Worm (Caenorhabditis elegans) whole organism, late embryonic: ENCODE data around the gene F59A6.10.

Experiments used
- C38D4.7 ChIP-seq: fragments of 200-800 bp; sonication (Bioruptor generic); optimal IDR thresholded peaks from 2 replicates; lab custom pipeline; 2018; ENCODE audit warnings: mild to moderate bottlenecking, missing genetic modification characterization, moderate library complexity, missing compliant biosample characterization
- F13H6.1 ChIP-seq: sonication (generic microtip); optimal IDR thresholded peaks from 2 replicates; lab custom pipeline; 2016; ENCODE audit warnings: missing genetic modification characterization, missing compliant biosample characterization
- K09A11.1 ChIP-seq: sonication (generic microtip); optimal IDR thresholded peaks from 2 replicates; lab custom pipeline; 2017; ENCODE audit warnings: antibody characterized with exemption, mild to moderate bottlenecking, missing genetic modification characterization, missing compliant biosample characterization; ENCODE audit not compliant: insufficient read depth
- T23F11.4 ChIP-seq: fragments of 200-800 bp; sonication (Bioruptor generic); optimal IDR thresholded peaks from 2 replicates; lab custom pipeline; 2018; ENCODE audit warnings: mild to moderate bottlenecking, missing genetic modification characterization, missing compliant biosample characterization
- Y22D7AL.16 ChIP-seq: sonication (generic microtip); optimal IDR thresholded peaks from 2 replicates; lab custom pipeline; 2016; ENCODE audit warnings: missing genetic modification characterization, missing compliant biosample characterization
- ama-1 ChIP-seq: fragments of 150-350 bp; optimal IDR thresholded peaks from 2 replicates; lab custom pipeline; 2014
- ceh-14 ChIP-seq: sonication (generic microtip); optimal IDR thresholded peaks from 2 replicates; lab custom pipeline; 2016; ENCODE audit warnings: missing genotype, missing genetic modification characterization, missing compliant biosample characterization
- ceh-2 ChIP-seq: sonication (generic microtip); optimal IDR thresholded peaks from 2 replicates; lab custom pipeline; 2016; ENCODE audit warnings: missing genotype, missing genetic modification characterization, missing compliant biosample characterization
- ceh-22 ChIP-seq: sonication (generic microtip); optimal IDR thresholded peaks from 2 replicates; lab custom pipeline; 2017; ENCODE audit warnings: missing biosample characterization, missing genetic modification characterization
- ceh-24 ChIP-seq: sonication (generic microtip); optimal IDR thresholded peaks from 2 replicates; lab custom pipeline; 2016; ENCODE audit warnings: mild to moderate bottlenecking, missing genetic modification characterization, missing compliant biosample characterization
- ceh-30 ChIP-seq: fragments of 150-350 bp; optimal IDR thresholded peaks from 2 replicates; lab custom pipeline; 2014; ENCODE audit warnings: missing biosample characterization, missing genetic modification characterization
- ceh-31 ChIP-seq: sonication (generic microtip); optimal IDR thresholded peaks from 2 replicates; lab custom pipeline; 2016; ENCODE audit warnings: missing genetic modification characterization, missing compliant biosample characterization
- ceh-34 ChIP-seq: sonication (generic microtip); optimal IDR thresholded peaks from 2 replicates; lab custom pipeline; 2016; ENCODE audit warnings: mild to moderate bottlenecking, missing genetic modification characterization, missing compliant biosample characterization
- ceh-6 ChIP-seq: fragments of 200-800 bp; sonication (Bioruptor generic); optimal IDR thresholded peaks from 2 replicates; lab custom pipeline; 2018; ENCODE audit warnings: mild to moderate bottlenecking, missing genetic modification characterization, missing compliant biosample characterization
- ceh-9 ChIP-seq: sonication (generic microtip); optimal IDR thresholded peaks from 2 replicates; lab custom pipeline; 2016; ENCODE audit warnings: mild to moderate bottlenecking, missing genetic modification characterization, inconsistent platforms, missing compliant biosample characterization
- dve-1 ChIP-seq: sonication (generic microtip); optimal IDR thresholded peaks from 2 replicates; lab custom pipeline; 2017; ENCODE audit warnings: antibody characterized with exemption, mild to moderate bottlenecking, missing genetic modification characterization, missing compliant biosample characterization
- elt-2 ChIP-seq: sonication (generic microtip); optimal IDR thresholded peaks from 2 replicates; lab custom pipeline; 2016; ENCODE audit warnings: missing genetic modification reagents, missing genetic modification characterization, missing compliant biosample characterization
- elt-4 ChIP-seq: sonication (generic microtip); optimal IDR thresholded peaks from 2 replicates; lab custom pipeline; 2016; ENCODE audit warnings: missing genetic modification characterization, missing compliant biosample characterization
- fkh-6 ChIP-seq: sonication (generic microtip); optimal IDR thresholded peaks from 2 replicates; lab custom pipeline; 2016; ENCODE audit warnings: missing genetic modification characterization, missing compliant biosample characterization
- gmeb-2 ChIP-seq: sonication (generic microtip); optimal IDR thresholded peaks from 2 replicates; lab custom pipeline; 2016; ENCODE audit warnings: missing genetic modification characterization, inconsistent platforms, missing compliant biosample characterization
- hlh-30 ChIP-seq: sonication (generic microtip); optimal IDR thresholded peaks from 2 replicates; lab custom pipeline; 2017; ENCODE audit warnings: antibody characterized with exemption, missing genetic modification characterization, missing compliant biosample characterization; ENCODE audit not compliant: insufficient read depth
- hlh-8 ChIP-seq: sonication (generic microtip); optimal IDR thresholded peaks from 2 replicates; lab custom pipeline; 2016; ENCODE audit warnings: missing genotype, missing genetic modification characterization, missing compliant biosample characterization
- madf-2 ChIP-seq: sonication (generic microtip); optimal IDR thresholded peaks from 2 replicates; lab custom pipeline; 2017; ENCODE audit warnings: missing genetic modification characterization, missing compliant biosample characterization
- odd-2 ChIP-seq: sonication (generic microtip); optimal IDR thresholded peaks from 2 replicates; lab custom pipeline; 2017; ENCODE audit warnings: antibody characterized with exemption, mild to moderate bottlenecking, missing genetic modification characterization, missing compliant biosample characterization
- pag-3 ChIP-seq: sonication (generic microtip); optimal IDR thresholded peaks from 2 replicates; lab custom pipeline; 2016; ENCODE audit warnings: missing compliant biosample characterization, missing genetic modification characterization, borderline replicate concordance
- pat-9 ChIP-seq: fragments of 200-800 bp; sonication (Bioruptor generic); optimal IDR thresholded peaks from 2 replicates; lab custom pipeline; 2018; ENCODE audit warnings: mild to moderate bottlenecking, missing genetic modification characterization, moderate library complexity, missing compliant biosample characterization
- pha-4 ChIP-seq: fragments of 150-350 bp; optimal IDR thresholded peaks from 2 replicates; lab custom pipeline; 2018; ENCODE audit warnings: missing biosample characterization, missing genetic modification reagents, missing genetic modification characterization
- pqm-1 ChIP-seq: sonication (generic microtip); optimal IDR thresholded peaks from 2 replicates; lab custom pipeline; 2016; ENCODE audit warnings: missing genetic modification characterization, missing compliant biosample characterization
- pros-1 ChIP-seq: fragments of 150-350 bp; optimal IDR thresholded peaks from 2 replicates; lab custom pipeline; 2014; ENCODE audit warnings: missing biosample characterization, missing genetic modification reagents, missing genetic modification characterization
- sox-4 ChIP-seq: sonication (generic microtip); optimal IDR thresholded peaks from 2 replicates; lab custom pipeline; 2017; ENCODE audit warnings: mild to moderate bottlenecking, missing genetic modification characterization, inconsistent platforms, missing compliant biosample characterization
- syd-9 ChIP-seq: sonication (generic microtip); optimal IDR thresholded peaks from 2 replicates; lab custom pipeline; 2016; ENCODE audit warnings: mild to moderate bottlenecking, missing genetic modification characterization, moderate library complexity, missing compliant biosample characterization
- tbx-2 ChIP-seq: sonication (generic microtip); optimal IDR thresholded peaks from 2 replicates; lab custom pipeline; 2016; ENCODE audit warnings: missing genetic modification characterization, missing compliant biosample characterization
- unc-3 ChIP-seq, 2 experiments: fragments of 200-800 bp in 1 of 2; sonication (Bioruptor generic) in 1 of 2; sonication (generic microtip) in 1 of 2; conservative IDR thresholded peaks in 1 of 2; optimal IDR thresholded peaks in 1 of 2; 2 replicates each; pipeline versions ENCODE4 v1.3.6 to Lab custom; 2016 to 2022; ENCODE audit warnings: missing compliant biosample characterization in 2 of 2, missing genetic modification characterization in 2 of 2, missing genetic modification reagents in 1 of 2
- unc-42 ChIP-seq: sonication (generic microtip); optimal IDR thresholded peaks from 2 replicates; lab custom pipeline; 2016; ENCODE audit warnings: missing genotype, missing genetic modification characterization, missing compliant biosample characterization
- unc-55 ChIP-seq: sonication (generic microtip); optimal IDR thresholded peaks from 2 replicates; lab custom pipeline; 2017; ENCODE audit warnings: missing biosample characterization, missing genetic modification reagents, missing genetic modification characterization
- zip-5 ChIP-seq: sonication (generic microtip); optimal IDR thresholded peaks from 2 replicates; lab custom pipeline; 2016; ENCODE audit warnings: missing genetic modification characterization, missing compliant biosample characterization

F59A6.10 gene

ce11 chrII:4967636-4968035 lies 36.1 kb upstream of the F59A6.10 start:
- no peak for TF ChIP-seq ama-1
- peak; percentile 93 for TF ChIP-seq elt-2 (tag; lab: Kevin White, UChicago)
- TF ChIP-seq, all 69 proteins: peak for 1

ce11 chrII:4968863-4969262 lies 34.9 kb upstream of the F59A6.10 start, which contains the start of gene shc-2:
TSS of gene shc-2 (plus strand) at chrII:4969163.
- no peak for TF ChIP-seq fkh-6 (tag; lab: Kevin White, UChicago)
- TF ChIP-seq K09A11.1 (tag; lab: Kevin White, UChicago), result no peak
- no peak for TF ChIP-seq F13H6.1
- no peak for TF ChIP-seq pqm-1 (tag; lab: Kevin White, UChicago)
- no peak for TF ChIP-seq elt-2 (tag; lab: Kevin White, UChicago)
- no peak for TF ChIP-seq pag-3 (tag; lab: Kevin White, UChicago)
- TF ChIP-seq tbx-2 (tag; lab: Kevin White, UChicago), result no peak
- TF ChIP-seq unc-3 (GFP tag; conservative IDR thresholded peaks at IDR 0.05; lab: Robert Waterston, UW), result no peak
- TF ChIP-seq unc-3 (tag; optimal IDR thresholded peaks at IDR 0.05; lab: Kevin White, UChicago), result no peak
- no peak for TF ChIP-seq gmeb-2 (tag; lab: Kevin White, UChicago)
- no peak for TF ChIP-seq zip-5
- TF ChIP-seq ceh-24 (tag; lab: Kevin White, UChicago), result no peak
- TF ChIP-seq hlh-30 (tag; lab: Kevin White, UChicago), result no peak
- TF ChIP-seq ceh-22 (tag; lab: Kevin White, UChicago), result no peak
- no peak for TF ChIP-seq ceh-30
- no peak for TF ChIP-seq ceh-9 (tag; lab: Kevin White, UChicago)
- no peak for TF ChIP-seq hlh-8 (tag; lab: Kevin White, UChicago)
- no peak for TF ChIP-seq pha-4 (tag; lab: Kevin White, UChicago)
- TF ChIP-seq dve-1 (tag; lab: Kevin White, UChicago), result no peak
- no peak for TF ChIP-seq ceh-6
- no peak for TF ChIP-seq elt-4 (tag; lab: Kevin White, UChicago)

ce11 chrII:4974448-4974951 lies 29.3 kb upstream of the F59A6.10 start:
- TF ChIP-seq ceh-2 (tag; lab: Kevin White, UChicago) (no peak), ceh-34 (tag; lab: Kevin White, UChicago) (peak; percentile 93)

DNA sequence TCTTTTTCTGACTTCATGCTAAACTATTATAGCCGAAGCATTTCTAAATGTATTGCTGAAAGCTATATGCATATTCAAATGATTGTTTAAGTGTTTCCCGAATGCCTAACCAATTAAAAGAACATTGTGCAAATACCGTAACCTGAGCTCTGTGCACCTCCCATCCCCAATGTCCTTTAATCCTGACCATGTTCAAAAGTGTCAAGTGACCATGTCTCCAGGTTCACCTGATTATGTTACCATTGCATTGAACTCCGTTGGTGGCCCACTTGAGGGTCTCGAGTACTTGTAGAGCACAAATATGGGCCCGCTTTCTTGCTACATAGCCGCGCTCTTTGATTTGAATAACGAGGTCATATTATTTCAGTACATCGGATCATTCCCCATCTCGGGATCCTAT lies 28.4 kb upstream of the F59A6.10 start:
- no peak for TF ChIP-seq Y22D7AL.16 (tag; lab: Kevin White, UChicago)
- TF ChIP-seq T23F11.4 (GFP tag; lab: Kevin White, UChicago), result no peak
- no peak for TF ChIP-seq unc-42 (tag; lab: Kevin White, UChicago)
- TF ChIP-seq ceh-22 (tag; lab: Kevin White, UChicago), result no peak
- TF ChIP-seq ceh-34 (tag; lab: Kevin White, UChicago), result peak; percentile 87

ce11 chrII:4981682-4982404 lies 21.9 kb upstream of the F59A6.10 start:
- TF ChIP-seq pat-9 (tag; lab: Kevin White, UChicago) (no peak), elt-2 (tag; lab: Kevin White, UChicago) (no peak), madf-2 (tag; lab: Kevin White, UChicago) (no peak), ceh-22 (tag; lab: Kevin White, UChicago) (no peak), pros-1 (tag; lab: Kevin White, UChicago) (no peak), pha-4 (tag; lab: Kevin White, UChicago) (no peak), ceh-14 (tag; lab: Kevin White, UChicago) (no peak), sox-4 (tag; lab: Kevin White, UChicago) (no peak), unc-55 (GFP tag; lab: Kevin White, UChicago) (no peak), odd-2 (tag; lab: Kevin White, UChicago) (no peak), C38D4.7 (GFP tag; lab: Kevin White, UChicago) (no peak), ceh-31 (tag; lab: Kevin White, UChicago) (no peak), syd-9 (tag; lab: Kevin White, UChicago) (no peak), K09A11.1 (tag; lab: Kevin White, UChicago) (no peak)
- TF ChIP-seq, all 69 proteins: peak for 0
